Fruit fly (Drosophila melanogaster): ENCODE measurements around the gene RnrL.

Gene RnrL

dm6 chr2L:10303786-10304185 lies 24.0 kb downstream of the RnrL start, which contains the start of gene nmd (continued):
- TF ChIP-seq CG11504 (tag; optimal IDR thresholded peaks at IDR 0.05) (no peak), CG11247 (GFP tag; IDR thresholded peaks at IDR 0.05) (no peak)

dm6 chr2L:10301918-10302317 lies 25.8 kb downstream of the RnrL start, which contains the start of gene CG13138:
CG13138 (minus strand) TSS chr2L:10302018.
- TF ChIP-seq Elba2 (GFP tag; optimal IDR thresholded peaks at IDR 0.05) (no peak), nom (GFP tag; optimal IDR thresholded peaks at IDR 0.05) (no peak), Blimp-1 (GFP tag; optimal IDR thresholded peaks at IDR 0.05) (no peak), D19A (tag; optimal IDR thresholded peaks at IDR 0.05) (peak; percentile 8), sim (GFP tag; IDR thresholded peaks at IDR 0.05) (no peak), Gsc (GFP tag; IDR thresholded peaks at IDR 0.05) (no peak), pita (GFP tag; optimal IDR thresholded peaks at IDR 0.05) (no peak)

- TF ChIP-seq CG2116 (GFP tag; optimal IDR thresholded peaks at IDR 0.05) (peak; percentile 67), Hr51 (GFP tag; optimal IDR thresholded peaks at IDR 0.05) (peak in 1 of 2 experiments; percentile 81), crol (GFP tag; IDR thresholded peaks at IDR 0.05) (no peak), Ets97D (GFP tag; optimal IDR thresholded peaks at IDR 0.05) (peak; percentile 25), CG13287 (GFP tag; IDR thresholded peaks at IDR 0.05; ENCODE audit: partially characterized antibody) (no peak; the same call in 1 of the 2 replicates), Trl (optimal IDR thresholded peaks at IDR 0.05) (no peak), Trl (GFP tag; optimal IDR thresholded peaks at IDR 0.05) (peak; percentile 31), Max (GFP tag; optimal IDR thresholded peaks at IDR 0.05) (peak; percentile 29), Hand (GFP tag; optimal IDR thresholded peaks at IDR 0.05) (no peak), CG10654 (GFP tag; optimal IDR thresholded peaks at IDR 0.05) (peak; percentile 61), CG11695 (GFP tag; IDR thresholded peaks at IDR 0.05) (peak; percentile 75), BtbVII (GFP tag; optimal IDR thresholded peaks at IDR 0.05) (peak; percentile 41), Aef1 (GFP tag; IDR thresholded peaks at IDR 0.05) (no peak; the same call in 2 of the 3 replicates), kah (GFP tag; optimal IDR thresholded peaks at IDR 0.05) (no peak), NK7.1 (GFP tag; optimal IDR thresholded peaks at IDR 0.05) (no peak), Med (GFP tag) (peak; percentile 83), pnt (GFP tag; optimal IDR thresholded peaks at IDR 0.05) (peak; percentile 2), HHEX (GFP tag; optimal IDR thresholded peaks at IDR 0.05) (peak; percentile 33), tap (tag; optimal IDR thresholded peaks at IDR 0.05) (peak; percentile 68), sna (GFP tag; IDR thresholded peaks at IDR 0.05; ENCODE audit: partially characterized antibody) (no peak), org-1 (GFP tag; optimal IDR thresholded peaks at IDR 0.05) (peak; percentile 32), CG33557 (GFP tag; optimal IDR thresholded peaks at IDR 0.05) (peak; percentile 6), pho (GFP tag; optimal IDR thresholded peaks at IDR 0.05) (peak; percentile 18), B-H1 (GFP tag; IDR thresholded peaks at IDR 0.05) (peak; percentile 61; the same call in 1 of the 3 replicates), CG6654 (GFP tag; optimal IDR thresholded peaks at IDR 0.05) (no peak), CG6689 (GFP tag; IDR thresholded peaks at IDR 0.05) (peak; percentile 70), ind (GFP tag; optimal IDR thresholded peaks at IDR 0.05) (peak; percentile 58), az2 (GFP tag; optimal IDR thresholded peaks at IDR 0.05) (peak; percentile 77), Fer2 (tag; optimal IDR thresholded peaks at IDR 0.05) (peak; percentile 19), fru (optimal IDR thresholded peaks at IDR 0.05) (no peak), CG10543 (GFP tag; optimal IDR thresholded peaks at IDR 0.05) (no peak), Sry-δ (GFP tag; optimal IDR thresholded peaks at IDR 0.05) (peak; percentile 39), E2f1 (GFP tag; IDR thresholded peaks at IDR 0.05) (peak; percentile 51; the same call in 1 of the 2 replicates), aop (GFP tag; IDR thresholded peaks at IDR 0.05) (no peak), Hr39 (optimal IDR thresholded peaks at IDR 0.05) (no peak), Kr (GFP tag; optimal IDR thresholded peaks at IDR 0.05) (no peak), chn (GFP tag; optimal IDR thresholded peaks at IDR 0.05) (no peak), CG3281 (GFP tag; optimal IDR thresholded peaks at IDR 0.05) (peak; percentile 63), CG4707 (GFP tag; optimal IDR thresholded peaks at IDR 0.05) (peak; percentile 9), hkb (optimal IDR thresholded peaks at IDR 0.05) (no peak), hkb (GFP tag; IDR thresholded peaks at IDR 0.05) (peak; percentile 85)
These were observed 28.0 kb downstream of the RnrL start, which contains the start of gene CYLD for dm6 chr2L:10299810-10300147. CYLD (minus strand) TSS chr2L:10299847.

Measured in whole organism, embryonic.